Worm (Caenorhabditis elegans) whole organism, dauer: ENCODE measurements around the gene T27C5.10.
"Not testable (repeated sequence)": the region's sequence is repeated elsewhere in the genome, so short reads cannot be mapped to it uniquely, and the experiment has no call there.

Source experiments
- unc-62 ChIP-seq: sonication (generic microtip); optimal IDR thresholded peaks from 2 replicates; lab custom pipeline; 2017; ENCODE audit warnings: missing biosample characterization, missing genetic modification reagents, missing genetic modification characterization

Gene T27C5.10

ce11 chrV:17430066-17430465, at the start of gene T27C5.10:
TSS of gene T27C5.10 (minus strand) at chrV:17430166.
- TF ChIP-seq unc-62 (GFP tag; lab: Kevin White, UChicago), result no peak

- no peak for TF ChIP-seq unc-62 (GFP tag; lab: Kevin White, UChicago)
These were observed 46.5 kb upstream of the T27C5.10 start, which contains the start of gene srbc-61 for ce11 chrV:17476490-17476889. TSS of gene srbc-61 (plus strand) at chrV:17476790.

- no peak for TF ChIP-seq unc-62 (GFP tag; lab: Kevin White, UChicago)
These were observed 43.7 kb upstream of the T27C5.10 start, which contains the start of gene srh-123 for ce11 chrV:17473699-17474098. TSS of gene srh-123 (plus strand) at chrV:17473999.

- TF ChIP-seq unc-62 (GFP tag; lab: Kevin White, UChicago), result no peak
These were observed 41.6 kb upstream of the T27C5.10 start, which contains the start of gene srh-235 for ce11 chrV:17471564-17471963. TSS of gene srh-235 (minus strand) at chrV:17471664.

ce11 chrV:17469180-17469579, 39.2 kb upstream of the T27C5.10 start, which contains the start of gene F20E11.17:
TSS of gene F20E11.17 (minus strand) at chrV:17469280.
- TF ChIP-seq unc-62 (GFP tag; lab: Kevin White, UChicago), result no peak

- no peak for TF ChIP-seq unc-62 (GFP tag; lab: Kevin White, UChicago)
These were observed 37.9 kb upstream of the T27C5.10 start for ce11 chrV:17467881-17468280.

- no peak for TF ChIP-seq unc-62 (GFP tag; lab: Kevin White, UChicago)
These were observed 36.8 kb upstream of the T27C5.10 start, which contains the start of gene srw-72 for ce11 chrV:17466751-17467150. TSS of gene srw-72 (plus strand) at chrV:17467051.

ce11 chrV:17464278-17464677, 34.3 kb upstream of the T27C5.10 start, which contains the start of gene F20E11.7:
TSS of gene F20E11.7 (plus strand) at chrV:17464578.
- not testable (repeated sequence) for TF ChIP-seq unc-62 (GFP tag; lab: Kevin White, UChicago)

- no peak for TF ChIP-seq unc-62 (GFP tag; lab: Kevin White, UChicago)
These were observed 30.1 kb upstream of the T27C5.10 start, which contains the start of gene srz-48 for ce11 chrV:17460061-17460460. TSS of gene srz-48 (minus strand) at chrV:17460161.

ce11 chrV:17458069-17458468, 28.1 kb upstream of the T27C5.10 start, which contains the start of gene str-200:
TSS of gene str-200 (minus strand) at chrV:17458169.
- TF ChIP-seq unc-62 (GFP tag; lab: Kevin White, UChicago), result no peak

ce11 chrV:17456197-17456596, 26.2 kb upstream of the T27C5.10 start, which contains the start of gene srh-203:
TSS of gene srh-203 (minus strand) at chrV:17456297.
- TF ChIP-seq unc-62 (GFP tag; lab: Kevin White, UChicago), result not testable (repeated sequence)

ce11 chrV:17449836-17450235, 19.9 kb upstream of the T27C5.10 start:
- no peak for TF ChIP-seq unc-62 (GFP tag; lab: Kevin White, UChicago)

- TF ChIP-seq unc-62 (GFP tag; lab: Kevin White, UChicago), result no peak
These were observed 9.4 kb upstream of the T27C5.10 start, which contains the start of gene srh-154 for ce11 chrV:17439406-17439805. TSS of gene srh-154 (plus strand) at chrV:17439706.

ce11 chrV:17438317-17438716, 8.4 kb upstream of the T27C5.10 start, which contains the start of gene srsx-2:
TSS of gene srsx-2 (minus strand) at chrV:17438417.
- TF ChIP-seq unc-62 (GFP tag; lab: Kevin White, UChicago), result no peak

- no peak for TF ChIP-seq unc-62 (GFP tag; lab: Kevin White, UChicago)
These were observed 6.5 kb upstream of the T27C5.10 start, which contains the start of gene F20E11.18 for ce11 chrV:17436492-17436891. TSS of gene F20E11.18 (minus strand) at chrV:17436592.

- TF ChIP-seq unc-62 (GFP tag; lab: Kevin White, UChicago), result no peak
These were observed 937 bp upstream of the T27C5.10 start, which contains the start of gene srbc-27 for ce11 chrV:17430903-17431302. TSS of gene srbc-27 (plus strand) at chrV:17431203.

- TF ChIP-seq unc-62 (GFP tag; lab: Kevin White, UChicago), result no peak
These were observed 704 bp downstream of the T27C5.10 start for ce11 chrV:17429262-17429661.
